Worm (Caenorhabditis elegans): ENCODE measurements around the gene pie-1.
A peak's percentile ranks its signal among the peaks of the same experiment; 100 is the strongest.

The pie-1 gene

DNA sequence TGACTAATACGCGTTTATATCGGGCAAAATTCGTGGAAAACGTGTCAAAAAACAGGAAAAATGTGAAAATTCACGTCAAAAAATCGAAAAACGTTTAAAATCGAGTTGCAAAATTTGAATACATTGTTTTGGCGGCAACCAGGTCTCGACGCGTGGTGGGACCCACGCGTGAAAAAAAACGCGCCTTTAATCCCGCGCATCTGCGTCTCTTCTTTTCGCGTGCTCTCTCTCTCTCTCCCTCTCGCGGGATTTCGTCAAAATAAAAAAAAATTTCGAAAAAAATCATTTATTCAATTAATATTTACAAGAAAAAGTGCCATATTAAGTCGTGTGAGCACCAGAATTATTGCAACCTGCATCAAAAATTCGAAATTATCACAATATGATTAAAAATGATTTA is 26.6 kb downstream of the pie-1 start, which contains the start of gene ani-1 (continued):
- TF ChIP-seq die-1 (tag; optimal IDR thresholded peaks at IDR 0.05), result no peak
- TF ChIP-seq nhr-27 (tag; optimal IDR thresholded peaks at IDR 0.05), result no peak
- TF ChIP-seq mes-4 (tag; optimal IDR thresholded peaks at IDR 0.05), result no peak
- TF ChIP-seq B0336.3 (GFP tag; IDR thresholded peaks at IDR 0.05), result peak; percentile 62
- TF ChIP-seq F10E7.11 (tag; optimal IDR thresholded peaks at IDR 0.05), result no peak
- TF ChIP-seq hlh-12 (tag; optimal IDR thresholded peaks at IDR 0.05), result no peak
- TF ChIP-seq zim-3 (tag; optimal IDR thresholded peaks at IDR 0.05), result no peak
- peak; percentile 59; the same call in 1 of the 2 replicates for TF ChIP-seq C17E4.6 (GFP tag; IDR thresholded peaks at IDR 0.05)
- TF ChIP-seq aptf-3 (GFP tag; IDR thresholded peaks at IDR 0.05), result no peak
- TF ChIP-seq F22D6.2 (tag; optimal IDR thresholded peaks at IDR 0.05), result no peak
- TF ChIP-seq egrh-3 (GFP tag; IDR thresholded peaks at IDR 0.05), result peak; percentile 49; the same call in 1 of the 2 replicates
- TF ChIP-seq C06A6.2 (GFP tag; conservative IDR thresholded peaks at IDR 0.05), result peak; percentile 32; the same call in 1 of the 2 replicates
- TF ChIP-seq dox-1 (GFP tag; IDR thresholded peaks at IDR 0.05), result peak; percentile 89
- TF ChIP-seq zfh-2 (GFP tag; conservative IDR thresholded peaks at IDR 0.05), result peak; percentile 52; the same call in 1 of the 2 replicates
- peak; percentile 91 for TF ChIP-seq efl-1 (GFP tag; optimal IDR thresholded peaks at IDR 0.05)
- peak; percentile 61 for TF ChIP-seq ekl-4 (GFP tag; IDR thresholded peaks at IDR 0.05)
- TF ChIP-seq tlf-1 (GFP tag; optimal IDR thresholded peaks at IDR 0.05), result peak; percentile 76
- peak; percentile 97 for TF ChIP-seq hmg-1.2 (GFP tag; IDR thresholded peaks at IDR 0.05)
- TF ChIP-seq F52B5.7 (tag; optimal IDR thresholded peaks at IDR 0.05), result peak; percentile 20
- TF ChIP-seq let-526 (GFP tag; IDR thresholded peaks at IDR 0.05), result no peak
- TF ChIP-seq ceh-40 (GFP tag; IDR thresholded peaks at IDR 0.05), result no peak
- no peak for TF ChIP-seq nhr-90 (tag; optimal IDR thresholded peaks at IDR 0.05)
- no peak for TF ChIP-seq F55B11.4 (tag; optimal IDR thresholded peaks at IDR 0.05; ENCODE audit: borderline replicate concordance, insufficient read depth)
- no peak for TF ChIP-seq ccch-3 (GFP tag; optimal IDR thresholded peaks at IDR 0.05)
- TF ChIP-seq T07F8.4 (tag; optimal IDR thresholded peaks at IDR 0.05), result no peak
- TF ChIP-seq ceh-27 (GFP tag; optimal IDR thresholded peaks at IDR 0.05), result no peak
- no peak for TF ChIP-seq ZK185.1 (tag; optimal IDR thresholded peaks at IDR 0.05; ENCODE audit: poor library complexity, severe bottlenecking)
- TF ChIP-seq ets-4 (GFP tag; optimal IDR thresholded peaks at IDR 0.05), result no peak
- no peak for TF ChIP-seq rec-8 (tag; optimal IDR thresholded peaks at IDR 0.05)
- peak; percentile 84 for TF ChIP-seq rcor-1 (GFP tag; IDR thresholded peaks at IDR 0.05)
- TF ChIP-seq tbx-9 (tag; optimal IDR thresholded peaks at IDR 0.05; ENCODE audit: borderline replicate concordance), result no peak
- TF ChIP-seq lin-54 (GFP tag; optimal IDR thresholded peaks at IDR 0.05), result peak; percentile 89
- no peak for TF ChIP-seq madf-10 (tag; optimal IDR thresholded peaks at IDR 0.05)
- no peak for TF ChIP-seq somi-1 (GFP tag; optimal IDR thresholded peaks at IDR 0.05)
- peak; percentile 89 for TF ChIP-seq madf-3 (GFP tag; IDR thresholded peaks at IDR 0.05)
- no peak for TF ChIP-seq him-1 (tag; optimal IDR thresholded peaks at IDR 0.05)
- 0 out of 2 replicates have a peak, but pooled peaks have one; percentile 42 for TF ChIP-seq Y53F4B.3 (GFP tag; IDR thresholded peaks at IDR 0.05)
- peak; percentile 57 for TF ChIP-seq lin-40 (tag; optimal IDR thresholded peaks at IDR 0.05)
- no peak for TF ChIP-seq nhr-80 (tag; optimal IDR thresholded peaks at IDR 0.05)
- no peak for TF ChIP-seq attf-3 (GFP tag; conservative IDR thresholded peaks at IDR 0.05)
- no peak for TF ChIP-seq nhr-179 (tag; optimal IDR thresholded peaks at IDR 0.05)
- no peak for TF ChIP-seq sea-2 (GFP tag; IDR thresholded peaks at IDR 0.05)
- peak in 2 of 3 experiments; percentile 30 to 65 for TF ChIP-seq lin-35 (GFP tag; optimal IDR thresholded peaks at IDR 0.05)
- peak; percentile 82 for TF ChIP-seq madf-8 (GFP tag; conservative IDR thresholded peaks at IDR 0.05)
- TF ChIP-seq ztf-6 (GFP tag; IDR thresholded peaks at IDR 0.05), result no peak
- no peak for TF ChIP-seq hmg-20 (GFP tag; IDR thresholded peaks at IDR 0.05)
- TF ChIP-seq ztf-22 (GFP tag; optimal IDR thresholded peaks at IDR 0.05), result no peak
- no peak for TF ChIP-seq lag-1 (GFP tag; IDR thresholded peaks at IDR 0.05)
- TF ChIP-seq egl-18 (GFP tag; IDR thresholded peaks at IDR 0.05), result no peak
